Worm (Caenorhabditis elegans) whole organism, young adult: Measurements from ENCODE around the gene sdz-10.

Experiments used
- B0261.1 ChIP-seq: sonication (generic microtip); optimal IDR thresholded peaks from 2 replicates; lab custom pipeline; 2016; ENCODE audit warnings: mild to moderate bottlenecking, missing genetic modification characterization, moderate library complexity, missing compliant biosample characterization
- D2030.7 ChIP-seq: fragments of 200-800 bp; sonication (Bioruptor generic); IDR thresholded peaks from 2 replicates; pipeline ENCODE4 v1.3.6; 2022; ENCODE audit warnings: missing genetic modification reagents, missing genetic modification characterization, missing compliant biosample characterization
- F39B2.1 ChIP-seq: fragments of 200-800 bp; sonication (Bioruptor generic); IDR thresholded peaks from 2 replicates; pipeline ENCODE4 v1.3.6; 2022; ENCODE audit warnings: missing genetic modification reagents, missing genetic modification characterization, missing compliant biosample characterization
- F52B5.7 ChIP-seq: sonication (generic microtip); optimal IDR thresholded peaks from 2 replicates; lab custom pipeline; 2016; ENCODE audit warnings: mild to moderate bottlenecking, missing genetic modification characterization, missing compliant biosample characterization
- T07F8.4 ChIP-seq: sonication (generic microtip); optimal IDR thresholded peaks from 2 replicates; lab custom pipeline; 2016; ENCODE audit warnings: mild to moderate bottlenecking, missing genetic modification characterization, moderate library complexity, missing compliant biosample characterization
- T26A5.8 ChIP-seq: sonication (generic microtip); optimal IDR thresholded peaks from 2 replicates; lab custom pipeline; 2016; ENCODE audit warnings: missing genetic modification characterization, missing compliant biosample characterization
- Y53G8AR.9 ChIP-seq: fragments of 200-800 bp; sonication (Bioruptor generic); conservative IDR thresholded peaks from 2 replicates; pipeline ENCODE4 v1.3.6; 2022; ENCODE audit warnings: missing genetic modification reagents, missing genetic modification characterization, missing compliant biosample characterization
- Y56A3A.18 ChIP-seq: fragments of 200-800 bp; sonication (Bioruptor generic); IDR thresholded peaks from 2 replicates; pipeline ENCODE4 v1.3.6; 2022; ENCODE audit warnings: missing genetic modification reagents, missing genetic modification characterization, missing compliant biosample characterization
- Y79H2A.3 ChIP-seq: fragments of 200-800 bp; sonication (Bioruptor generic); conservative IDR thresholded peaks from 2 replicates; pipeline ENCODE4 v1.3.6; 2022; ENCODE audit warnings: missing genetic modification reagents, missing genetic modification characterization, missing compliant biosample characterization
- atf-7 ChIP-seq: sonication (generic microtip); optimal IDR thresholded peaks from 2 replicates; lab custom pipeline; 2017; ENCODE audit warnings: mild to moderate bottlenecking, missing genetic modification characterization, missing compliant biosample characterization
- attf-3 ChIP-seq: fragments of 200-800 bp; sonication (Bioruptor generic); conservative IDR thresholded peaks from 2 replicates; pipeline ENCODE4 v1.3.6; 2022; ENCODE audit warnings: missing genetic modification reagents, missing genetic modification characterization, missing compliant biosample characterization
- bed-2 ChIP-seq: fragments of 200-800 bp; sonication (Bioruptor generic); IDR thresholded peaks from 2 replicates; pipeline ENCODE4 v1.3.6; 2022; ENCODE audit warnings: missing genetic modification reagents, missing genetic modification characterization, missing compliant biosample characterization
- cebp-1 ChIP-seq, 2 experiments: fragments of 200-800 bp in 1 of 2; sonication (Bioruptor generic) in 1 of 2; sonication (generic microtip) in 1 of 2; IDR thresholded peaks in 1 of 2; optimal IDR thresholded peaks in 1 of 2; 2 replicates each; pipeline versions ENCODE4 v1.3.6 to Lab custom; 2017 to 2022; ENCODE audit warnings: missing compliant biosample characterization in 2 of 2, missing genetic modification characterization in 2 of 2, mild to moderate bottlenecking in 1 of 2, missing genetic modification reagents in 1 of 2, moderate library complexity in 1 of 2
- cebp-2 ChIP-seq: fragments of 200-800 bp; sonication (Bioruptor generic); IDR thresholded peaks from 2 replicates; pipeline ENCODE4 v1.3.6; 2022; ENCODE audit warnings: missing genetic modification characterization, missing compliant biosample characterization
- ceh-100 ChIP-seq: fragments of 200-800 bp; sonication (Bioruptor generic); IDR thresholded peaks from 2 replicates; pipeline ENCODE4 v1.3.6; 2022; ENCODE audit warnings: missing genetic modification reagents, missing genetic modification characterization, missing compliant biosample characterization
- ceh-58 ChIP-seq: fragments of 200-800 bp; sonication (Bioruptor generic); IDR thresholded peaks from 2 replicates; pipeline ENCODE4 v1.3.6; 2022; ENCODE audit warnings: missing genetic modification characterization, missing compliant biosample characterization
- ceh-91 ChIP-seq: fragments of 200-800 bp; sonication (Bioruptor generic); IDR thresholded peaks from 2 replicates; pipeline ENCODE4 v1.3.6; 2022; ENCODE audit warnings: missing genetic modification reagents, missing genetic modification characterization, missing compliant biosample characterization
- chd-7 ChIP-seq: sonication (generic microtip); optimal IDR thresholded peaks from 2 replicates; lab custom pipeline; 2016; ENCODE audit warnings: mild to moderate bottlenecking, missing genetic modification characterization, moderate library complexity, missing compliant biosample characterization
- dpff-1 ChIP-seq: sonication (generic microtip); optimal IDR thresholded peaks from 2 replicates; lab custom pipeline; 2017; ENCODE audit warnings: mild to moderate bottlenecking, missing genetic modification characterization, missing compliant biosample characterization
- efl-1 ChIP-seq: fragments of 150-350 bp; optimal IDR thresholded peaks from 2 replicates; lab custom pipeline; 2014; ENCODE audit warnings: missing biosample characterization, missing genetic modification reagents, missing genetic modification characterization
- egl-18 ChIP-seq: fragments of 200-800 bp; sonication (Bioruptor generic); IDR thresholded peaks from 2 replicates; pipeline ENCODE4 v1.3.6; 2022; ENCODE audit warnings: missing genetic modification reagents, missing genetic modification characterization, missing compliant biosample characterization
- ekl-4 ChIP-seq: fragments of 200-800 bp; sonication (Bioruptor generic); IDR thresholded peaks from 2 replicates; pipeline ENCODE4 v1.3.6; 2022; ENCODE audit warnings: missing genetic modification reagents, missing genetic modification characterization, missing compliant biosample characterization
- hlh-12 ChIP-seq: sonication (generic microtip); optimal IDR thresholded peaks from 2 replicates; lab custom pipeline; 2016; ENCODE audit warnings: missing genetic modification characterization, missing compliant biosample characterization
- hmg-1.2 ChIP-seq: fragments of 200-800 bp; sonication (Bioruptor generic); IDR thresholded peaks from 2 replicates; pipeline ENCODE4 v1.3.6; 2022; ENCODE audit warnings: missing genetic modification reagents, missing genetic modification characterization, missing compliant biosample characterization
- hmg-20 ChIP-seq: fragments of 200-800 bp; sonication (Bioruptor generic); IDR thresholded peaks from 2 replicates; pipeline ENCODE4 v1.3.6; 2022; ENCODE audit warnings: missing genetic modification reagents, missing genetic modification characterization, missing compliant biosample characterization
- let-526 ChIP-seq: fragments of 200-800 bp; sonication (Bioruptor generic); IDR thresholded peaks from 2 replicates; pipeline ENCODE4 v1.3.6; 2022; ENCODE audit warnings: missing genetic modification reagents, missing genetic modification characterization, missing compliant biosample characterization
- let-607 ChIP-seq, 2 experiments: fragments of 200-800 bp in 1 of 2; sonication (Bioruptor generic) in 1 of 2; sonication (generic microtip) in 1 of 2; optimal IDR thresholded peaks; 2 replicates each; lab custom pipeline; 2016 to 2018; ENCODE audit warnings: mild to moderate bottlenecking in 2 of 2, missing compliant biosample characterization in 2 of 2, missing genetic modification characterization in 2 of 2, moderate library complexity in 2 of 2, missing genotype in 1 of 2
- lsl-1 ChIP-seq: fragments of 200-800 bp; sonication (Bioruptor generic); optimal IDR thresholded peaks from 2 replicates; lab custom pipeline; 2018; ENCODE audit warnings: mild to moderate bottlenecking, missing genetic modification characterization, moderate library complexity, missing compliant biosample characterization
- madf-6 ChIP-seq: fragments of 200-800 bp; sonication (Bioruptor generic); IDR thresholded peaks from 2 replicates; pipeline ENCODE4 v1.3.6; 2022; ENCODE audit warnings: missing genetic modification reagents, missing genetic modification characterization, missing compliant biosample characterization
- madf-8 ChIP-seq: fragments of 200-800 bp; sonication (Bioruptor generic); conservative IDR thresholded peaks from 2 replicates; pipeline ENCODE4 v1.3.6; 2022; ENCODE audit warnings: missing genetic modification reagents, missing genetic modification characterization, missing compliant biosample characterization
- mcd-1 ChIP-seq: fragments of 200-800 bp; sonication (Bioruptor generic); IDR thresholded peaks from 2 replicates; pipeline ENCODE4 v1.3.6; 2022; ENCODE audit warnings: missing genetic modification reagents, missing genetic modification characterization, missing compliant biosample characterization
- nfyb-1 ChIP-seq: fragments of 200-800 bp; sonication (Bioruptor generic); IDR thresholded peaks from 2 replicates; pipeline ENCODE4 v1.3.6; 2022; ENCODE audit warnings: missing genetic modification reagents, missing genetic modification characterization, missing compliant biosample characterization
- nhr-80 ChIP-seq: sonication (generic microtip); optimal IDR thresholded peaks from 2 replicates; lab custom pipeline; 2016; ENCODE audit warnings: missing genetic modification characterization, missing compliant biosample characterization
- nhr-90 ChIP-seq: sonication (generic microtip); optimal IDR thresholded peaks from 2 replicates; lab custom pipeline; 2016; ENCODE audit warnings: missing genotype, mild to moderate bottlenecking, missing genetic modification characterization, missing compliant biosample characterization
- pbrm-1 ChIP-seq: fragments of 200-800 bp; sonication (Bioruptor generic); IDR thresholded peaks from 2 replicates; pipeline ENCODE4 v1.3.6; 2022; ENCODE audit warnings: missing genetic modification reagents, missing genetic modification characterization, missing compliant biosample characterization
- snpc-1.3 ChIP-seq: sonication (generic microtip); optimal IDR thresholded peaks from 2 replicates; lab custom pipeline; 2017; ENCODE audit warnings: missing genetic modification characterization, mild to moderate bottlenecking, missing compliant biosample characterization, antibody characterized with exemption, moderate library complexity, missing genotype, missing genetic modification reagents; ENCODE audit not compliant: insufficient read depth
- tbx-9 ChIP-seq: sonication (generic microtip); optimal IDR thresholded peaks from 2 replicates; lab custom pipeline; 2016; ENCODE audit warnings: borderline replicate concordance, missing genetic modification characterization, inconsistent platforms, missing compliant biosample characterization
- xnd-1 ChIP-seq: sonication (generic microtip); optimal IDR thresholded peaks from 2 replicates; lab custom pipeline; 2016; ENCODE audit warnings: missing genotype, missing genetic modification reagents, missing genetic modification characterization, missing compliant biosample characterization
- zfh-2 ChIP-seq: fragments of 200-800 bp; sonication (Bioruptor generic); conservative IDR thresholded peaks from 2 replicates; pipeline ENCODE4 v1.3.6; 2022; ENCODE audit warnings: missing genetic modification reagents, missing genetic modification characterization, missing compliant biosample characterization
- ztf-25 ChIP-seq: fragments of 200-800 bp; sonication (Bioruptor generic); IDR thresholded peaks from 2 replicates; pipeline ENCODE4 v1.3.6; 2022; ENCODE audit warnings: missing genetic modification reagents, missing genetic modification characterization, missing compliant biosample characterization

The sdz-10 gene

DNA sequence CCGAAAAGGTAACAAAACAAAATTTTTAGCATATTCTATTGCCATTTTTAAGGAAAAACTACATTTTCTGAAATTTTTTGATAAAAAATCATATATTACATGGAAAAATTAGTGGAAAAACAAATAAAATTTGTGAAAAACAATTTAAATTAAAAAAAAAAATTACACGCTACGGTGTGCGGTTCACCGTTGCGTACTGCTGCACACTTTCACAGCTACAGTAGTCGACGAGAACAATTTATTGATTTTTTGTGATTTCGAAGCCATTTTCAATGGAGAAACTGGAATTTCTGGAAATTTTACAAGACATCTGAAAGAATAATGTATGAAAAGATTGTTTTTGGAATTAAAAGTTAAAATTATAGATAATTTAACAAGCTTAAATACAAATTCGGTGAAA lies 43.0 kb upstream of the sdz-10 start:
- TF ChIP-seq chd-7 (tag; lab: Kevin White, UChicago) = no peak
- no peak for TF ChIP-seq ceh-58
- peak; percentile 48; the same call in 1 of the 2 replicates for TF ChIP-seq madf-8 (GFP tag; lab: Robert Waterston, UW)
- no peak for TF ChIP-seq hlh-12 (tag; lab: Kevin White, UChicago)
- no peak for TF ChIP-seq F39B2.1 (GFP tag; lab: Robert Waterston, UW)
- peak; percentile 12 for TF ChIP-seq efl-1 (GFP tag; lab: Kevin White, UChicago)
- TF ChIP-seq F52B5.7 (tag; lab: Kevin White, UChicago) = no peak
- peak; percentile 86 for TF ChIP-seq madf-6 (GFP tag; lab: Robert Waterston, UW)
- no peak for TF ChIP-seq tbx-9 (tag; lab: Kevin White, UChicago)
- TF ChIP-seq mcd-1 (GFP tag; lab: Robert Waterston, UW) = 0 out of 2 replicates have a peak, but pooled peaks have one; percentile 14
- TF ChIP-seq D2030.7 (GFP tag; lab: Robert Waterston, UW) = no peak
- TF ChIP-seq snpc-1.3 (tag; lab: Kevin White, UChicago) = peak; percentile 28
- no peak for TF ChIP-seq let-607 (tag; optimal IDR thresholded peaks at IDR 0.05; lab: Kevin White, UChicago)
- TF ChIP-seq T07F8.4 = no peak
- TF ChIP-seq xnd-1 (tag; lab: Kevin White, UChicago) = peak; percentile 85
- TF ChIP-seq T26A5.8 (tag; lab: Kevin White, UChicago) = no peak
- peak; percentile 94 for TF ChIP-seq lsl-1 (GFP tag; lab: Kevin White, UChicago)
- no peak for TF ChIP-seq nhr-80 (tag; lab: Kevin White, UChicago)
- no peak for TF ChIP-seq B0261.1 (tag; lab: Kevin White, UChicago)

DNA sequence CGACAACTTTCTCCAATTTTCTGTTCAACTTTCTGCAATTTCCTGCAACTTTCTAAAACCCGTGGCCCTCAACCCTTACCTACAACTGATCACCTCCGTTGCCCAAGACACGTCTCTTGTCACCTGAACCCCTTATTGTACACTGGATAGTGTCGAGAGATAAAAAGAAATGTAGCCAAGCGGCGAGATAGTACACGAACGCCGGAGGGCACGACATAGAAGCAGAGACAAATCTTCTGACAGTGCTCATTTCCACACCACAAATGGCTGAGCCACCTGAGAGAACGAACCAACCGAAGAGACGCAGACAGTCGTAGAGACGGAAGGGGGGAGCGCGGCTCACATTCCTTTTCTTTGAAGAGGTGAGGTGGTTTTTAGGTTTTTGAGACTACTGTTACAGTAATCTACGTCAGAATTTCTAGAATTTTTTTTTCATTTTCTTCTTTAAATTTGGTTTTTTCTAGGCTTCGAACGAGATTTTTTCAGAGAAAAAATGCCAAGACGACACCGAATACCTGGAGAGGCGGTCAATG lies 35.7 kb upstream of the sdz-10 start, which contains the start of gene K12H6.12:
TSS of gene K12H6.12 (plus strand) at position 483 of the 533 bp plus-strand sequence.
- peak; percentile 80 for TF ChIP-seq hmg-1.2 (GFP tag; lab: Robert Waterston, UW)
- TF ChIP-seq zfh-2 = 0 out of 2 replicates have a peak, but pooled peaks have one; percentile 43
- TF ChIP-seq hmg-20 = no peak

DNA sequence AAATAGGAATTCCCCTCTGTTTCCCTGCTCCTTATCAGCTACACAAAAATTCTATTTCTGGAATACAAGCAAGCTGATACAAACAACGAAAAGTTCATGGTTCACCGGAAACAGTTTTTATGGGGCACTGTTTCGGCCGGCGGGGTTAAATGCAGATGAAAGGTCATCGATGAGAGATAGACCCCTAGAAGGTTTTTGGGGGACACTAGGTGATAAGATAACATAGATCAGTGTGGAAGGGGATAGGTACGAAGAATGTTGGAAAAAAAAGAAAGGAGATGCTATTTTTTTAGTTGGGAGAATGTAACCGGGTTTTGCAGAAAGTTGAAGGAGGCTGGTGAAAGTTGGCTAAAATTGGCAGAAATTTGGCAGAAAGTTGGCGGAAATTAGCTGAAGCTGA lies 33.5 kb upstream of the sdz-10 start:
- TF ChIP-seq attf-3 (GFP tag; lab: Robert Waterston, UW) (no peak), hlh-12 (tag; lab: Kevin White, UChicago) (no peak), bed-2 (GFP tag; lab: Robert Waterston, UW) (no peak), chd-7 (tag; lab: Kevin White, UChicago) (no peak), cebp-2 (GFP tag; lab: Robert Waterston, UW) (no peak), nhr-90 (tag; lab: Kevin White, UChicago) (no peak), nfyb-1 (GFP tag; lab: Robert Waterston, UW) (no peak), Y56A3A.18 (no peak), ztf-25 (GFP tag; lab: Robert Waterston, UW) (no peak), snpc-1.3 (tag; lab: Kevin White, UChicago) (no peak), egl-18 (GFP tag; lab: Robert Waterston, UW) (no peak), pbrm-1 (GFP tag; lab: Robert Waterston, UW) (no peak), Y79H2A.3 (no peak)

DNA sequence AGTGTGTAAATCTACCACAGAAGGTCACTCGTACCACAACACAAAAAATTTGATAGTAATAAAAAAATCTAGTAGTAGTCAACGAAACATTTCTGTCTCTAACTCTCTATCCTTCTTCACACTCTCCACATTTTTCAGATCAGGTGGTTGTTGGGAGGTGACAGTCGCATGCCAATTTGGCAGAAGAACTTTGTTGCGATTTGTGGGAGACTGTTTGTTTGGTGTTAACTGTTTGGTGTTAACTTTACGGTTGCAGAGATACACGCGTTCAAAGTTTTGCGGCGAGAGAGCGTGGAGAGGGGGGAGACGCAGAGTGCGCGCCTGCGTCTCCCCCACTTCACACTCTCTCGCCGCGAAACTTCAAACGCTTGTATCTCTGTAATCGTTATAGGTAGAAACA lies 32.9 kb upstream of the sdz-10 start:
- TF ChIP-seq dpff-1 (tag; lab: Kevin White, UChicago) = no peak
- TF ChIP-seq let-526 (GFP tag; lab: Robert Waterston, UW) = 0 out of 2 replicates have a peak, but pooled peaks have one; percentile 30
- TF ChIP-seq ceh-100 (GFP tag; lab: Robert Waterston, UW) = peak; percentile 10; the same call in 1 of the 2 replicates
- TF ChIP-seq atf-7 (tag; lab: Kevin White, UChicago) = no peak
- TF ChIP-seq mcd-1 (GFP tag; lab: Robert Waterston, UW) = 0 out of 2 replicates have a peak, but pooled peaks have one; percentile 25
- TF ChIP-seq cebp-1 (GFP tag; IDR thresholded peaks at IDR 0.05; lab: Robert Waterston, UW) = no peak
- TF ChIP-seq cebp-1 (tag; optimal IDR thresholded peaks at IDR 0.05; lab: Kevin White, UChicago) = peak; percentile 46
- 0 out of 2 replicates have a peak, but pooled peaks have one; percentile 29 for TF ChIP-seq Y53G8AR.9 (GFP tag; lab: Robert Waterston, UW)
- no peak for TF ChIP-seq ceh-91
- no peak for TF ChIP-seq ekl-4
- peak; percentile 65 for TF ChIP-seq nhr-80 (tag; lab: Kevin White, UChicago)
- peak; percentile 81 for TF ChIP-seq hmg-1.2 (GFP tag; lab: Robert Waterston, UW)
